Worm (Caenorhabditis elegans): ENCODE results near the gene ZK1098.11.

Gene ZK1098.11

DNA sequence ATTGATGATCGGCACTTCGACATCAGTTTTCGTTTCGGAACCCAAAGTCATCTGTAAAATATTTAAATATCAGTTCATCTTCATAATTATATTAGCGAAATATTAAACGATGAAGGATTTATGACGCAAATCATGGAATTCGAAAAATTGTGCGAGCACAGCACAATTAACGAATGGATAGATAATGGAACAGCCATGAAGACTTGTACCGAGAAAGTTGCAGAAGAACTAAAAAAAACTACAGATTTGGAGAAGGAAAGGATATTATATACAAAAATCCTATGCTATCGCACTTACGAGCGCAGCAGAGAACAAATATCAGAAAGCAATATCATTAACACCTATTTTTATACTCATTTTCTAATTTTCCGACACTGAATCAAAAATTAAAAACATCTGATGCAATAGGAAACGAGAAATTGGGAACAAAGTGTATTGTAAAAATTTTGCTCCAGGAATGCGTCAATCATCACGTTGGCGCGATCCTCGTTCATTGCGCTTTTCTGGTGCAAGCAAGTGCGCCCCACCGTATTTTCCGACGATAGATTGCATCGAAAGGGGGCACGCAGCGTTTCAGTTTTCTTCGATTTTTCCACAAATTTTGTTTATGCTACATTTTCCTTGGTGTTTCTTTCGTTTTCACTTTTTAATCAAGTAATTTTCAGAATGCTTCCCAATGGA, 34.9 kb upstream of the ZK1098.11 start, which contains the start of the genes clu-1 and prp-40 (continued):
- no peak for TF ChIP-seq Y105C5A.15 (GFP tag; IDR thresholded peaks at IDR 0.05)
- TF ChIP-seq ctbp-1 (GFP tag; IDR thresholded peaks at IDR 0.05), result peak; percentile 48; the same call in 1 of the 2 replicates
- TF ChIP-seq tag-97 (GFP tag; IDR thresholded peaks at IDR 0.05), result no peak
- peak; percentile 70 to 94 for TF ChIP-seq lsy-2 (tag; optimal IDR thresholded peaks at IDR 0.05)
- no peak for TF ChIP-seq zip-11 (GFP tag; IDR thresholded peaks at IDR 0.05)
- TF ChIP-seq hif-1 (tag; optimal IDR thresholded peaks at IDR 0.05), result peak; percentile 49 to 69
- no peak for TF ChIP-seq mxl-2 (GFP tag; conservative IDR thresholded peaks at IDR 0.05)
- TF ChIP-seq hlh-30 (tag; optimal IDR thresholded peaks at IDR 0.05; ENCODE audit: insufficient read depth), result peak; percentile 76
- TF ChIP-seq mes-2 (tag; optimal IDR thresholded peaks at IDR 0.05; ENCODE audit: poor library complexity, severe bottlenecking), result peak; percentile 93
- peak; percentile 79; the same call in 1 of the 2 replicates for TF ChIP-seq nhr-42 (GFP tag; IDR thresholded peaks at IDR 0.05)
- 0 out of 2 replicates have a peak, but pooled peaks have one; percentile 18 for TF ChIP-seq madf-9 (GFP tag; conservative IDR thresholded peaks at IDR 0.05)
- TF ChIP-seq nhr-28 (tag; optimal IDR thresholded peaks at IDR 0.05), result peak; percentile 64
- peak; percentile 87 for TF ChIP-seq hlh-11 (tag; optimal IDR thresholded peaks at IDR 0.05)
- no peak for TF ChIP-seq nhr-76 (tag; optimal IDR thresholded peaks at IDR 0.05)
- peak; percentile 96 for TF ChIP-seq lin-38 (GFP tag; IDR thresholded peaks at IDR 0.05)
- TF ChIP-seq spr-1 (tag; optimal IDR thresholded peaks at IDR 0.05), result peak; percentile 62
- 0 out of 2 replicates have a peak, but pooled peaks have one; percentile 41 for TF ChIP-seq ceh-44 (GFP tag; IDR thresholded peaks at IDR 0.05)
- no peak for TF ChIP-seq unc-39 (tag; optimal IDR thresholded peaks at IDR 0.05)
- TF ChIP-seq gei-8 (GFP tag; optimal IDR thresholded peaks at IDR 0.05), result no peak
- TF ChIP-seq nhr-102 (tag; optimal IDR thresholded peaks at IDR 0.05), result peak; percentile 63
- TF ChIP-seq dmd-8 (GFP tag; IDR thresholded peaks at IDR 0.05), result no peak
- peak in 1 of 2 experiments; percentile 55 for TF ChIP-seq daf-16 (GFP tag; optimal IDR thresholded peaks at IDR 0.05)
- peak; percentile 72 for TF ChIP-seq daf-16 (tag; optimal IDR thresholded peaks at IDR 0.05)
- no peak for TF ChIP-seq daf-12 (tag; optimal IDR thresholded peaks at IDR 0.05)
- no peak for TF ChIP-seq zfp-2 (tag; optimal IDR thresholded peaks at IDR 0.05)
- 0 out of 2 replicates have a peak, but pooled peaks have one; percentile 12 for TF ChIP-seq lin-29 (GFP tag; IDR thresholded peaks at IDR 0.05)
- TF ChIP-seq ztf-7 (tag; optimal IDR thresholded peaks at IDR 0.05), result peak; percentile 86
- TF ChIP-seq ceh-82 (tag; optimal IDR thresholded peaks at IDR 0.05), result no peak
- no peak for TF ChIP-seq attf-4 (tag; optimal IDR thresholded peaks at IDR 0.05)
- peak; percentile 83 for TF ChIP-seq dpl-1 (GFP tag; optimal IDR thresholded peaks at IDR 0.05)
- no peak for TF ChIP-seq lim-7 (GFP tag; IDR thresholded peaks at IDR 0.05)
- TF ChIP-seq madf-5 (GFP tag; IDR thresholded peaks at IDR 0.05), result no peak
- peak; percentile 44 for TF ChIP-seq unc-130 (GFP tag; optimal IDR thresholded peaks at IDR 0.05)
- TF ChIP-seq dmd-6 (GFP tag; IDR thresholded peaks at IDR 0.05), result peak; percentile 75
- no peak for TF ChIP-seq skn-1 (tag; optimal IDR thresholded peaks at IDR 0.05)
- peak; percentile 80 for TF ChIP-seq hmg-1.1 (GFP tag; IDR thresholded peaks at IDR 0.05)
- no peak for TF ChIP-seq ZK337.2 (GFP tag; IDR thresholded peaks at IDR 0.05)
- TF ChIP-seq D1046.2 (GFP tag; IDR thresholded peaks at IDR 0.05), result no peak
- no peak for TF ChIP-seq fos-1 (tag; optimal IDR thresholded peaks at IDR 0.05)
- TF ChIP-seq zip-2 (tag; optimal IDR thresholded peaks at IDR 0.05), result peak; percentile 17
- TF ChIP-seq mdl-1 (tag; optimal IDR thresholded peaks at IDR 0.05), result peak in 1 of 2 experiments; percentile 37
- peak; percentile 57; the same call in 1 of the 2 replicates for TF ChIP-seq zfp-3 (GFP tag; conservative IDR thresholded peaks at IDR 0.05)
- peak; percentile 86 for TF ChIP-seq lin-13 (GFP tag; optimal IDR thresholded peaks at IDR 0.05)
- TF ChIP-seq pha-4 (GFP tag; IDR thresholded peaks at IDR 0.05), result peak; percentile 25; the same call in 1 of the 2 replicates
- TF ChIP-seq pha-4 (tag; optimal IDR thresholded peaks at IDR 0.05), result peak; percentile 78
- TF ChIP-seq ceh-32 (tag; optimal IDR thresholded peaks at IDR 0.05; ENCODE audit: poor library complexity), result no peak
- TF ChIP-seq lin-15B (tag; optimal IDR thresholded peaks at IDR 0.05), result peak; percentile 20
- TF ChIP-seq nhr-237 (tag; optimal IDR thresholded peaks at IDR 0.05), result no peak
- TF ChIP-seq F26F4.8 (GFP tag; conservative IDR thresholded peaks at IDR 0.05), result no peak
- TF ChIP-seq saeg-2 (GFP tag; IDR thresholded peaks at IDR 0.05), result no peak
